Worm (Caenorhabditis elegans): ENCODE data around the gene F22E12.1.

The F22E12.1 gene

ce11 chrV:10501295-10501694 is 44.1 kb upstream of the F22E12.1 start, which contains the start of gene C35A5.3:
Gene C35A5.3, minus strand, starts transcription at chrV:10501395.
- TF ChIP-seq ets-5 (GFP tag; IDR thresholded peaks at IDR 0.05) (no peak), elt-2 (tag; optimal IDR thresholded peaks at IDR 0.05) (no peak), snu-23 (GFP tag; optimal IDR thresholded peaks at IDR 0.05) (no peak), swsn-7 (tag; optimal IDR thresholded peaks at IDR 0.05) (no peak), snpc-4 (tag; optimal IDR thresholded peaks at IDR 0.05) (no peak), C04F5.9 (tag; optimal IDR thresholded peaks at IDR 0.05) (no peak), nhr-19 (GFP tag; conservative IDR thresholded peaks at IDR 0.05) (no peak), hlh-17 (GFP tag; optimal IDR thresholded peaks at IDR 0.05; ENCODE audit: borderline replicate concordance) (no peak), lin-35 (GFP tag; optimal IDR thresholded peaks at IDR 0.05) (no peak), sptf-1 (tag; optimal IDR thresholded peaks at IDR 0.05) (no peak), rnt-1 (tag; optimal IDR thresholded peaks at IDR 0.05) (no peak), sox-4 (tag; optimal IDR thresholded peaks at IDR 0.05) (no peak), unc-30 (tag; optimal IDR thresholded peaks at IDR 0.05) (no peak)

- TF ChIP-seq sptf-1 (tag; optimal IDR thresholded peaks at IDR 0.05) (no peak), aly-2 (tag; optimal IDR thresholded peaks at IDR 0.05) (no peak), vab-15 (tag; optimal IDR thresholded peaks at IDR 0.05) (no peak), egl-13 (tag; optimal IDR thresholded peaks at IDR 0.05) (no peak), F16B12.6 (tag; optimal IDR thresholded peaks at IDR 0.05) (no peak), nhr-20 (tag; optimal IDR thresholded peaks at IDR 0.05) (no peak), ceh-88 (GFP tag; IDR thresholded peaks at IDR 0.05) (no peak), swsn-7 (tag; optimal IDR thresholded peaks at IDR 0.05) (no peak), snu-23 (GFP tag; optimal IDR thresholded peaks at IDR 0.05) (no peak), hlh-4 (tag; optimal IDR thresholded peaks at IDR 0.05) (no peak), fos-1 (tag; optimal IDR thresholded peaks at IDR 0.05) (no peak), ztf-11 (tag; optimal IDR thresholded peaks at IDR 0.05) (no peak), mab-9 (GFP tag; IDR thresholded peaks at IDR 0.05) (no peak), tlp-1 (tag; optimal IDR thresholded peaks at IDR 0.05) (no peak), unc-86 (tag; optimal IDR thresholded peaks at IDR 0.05) (no peak)
These were observed 39.6 kb upstream of the F22E12.1 start, which contains the start of gene C35A5.4 for ce11 chrV:10496733-10497132. Gene C35A5.4, plus strand, starts transcription at chrV:10497033.

DNA sequence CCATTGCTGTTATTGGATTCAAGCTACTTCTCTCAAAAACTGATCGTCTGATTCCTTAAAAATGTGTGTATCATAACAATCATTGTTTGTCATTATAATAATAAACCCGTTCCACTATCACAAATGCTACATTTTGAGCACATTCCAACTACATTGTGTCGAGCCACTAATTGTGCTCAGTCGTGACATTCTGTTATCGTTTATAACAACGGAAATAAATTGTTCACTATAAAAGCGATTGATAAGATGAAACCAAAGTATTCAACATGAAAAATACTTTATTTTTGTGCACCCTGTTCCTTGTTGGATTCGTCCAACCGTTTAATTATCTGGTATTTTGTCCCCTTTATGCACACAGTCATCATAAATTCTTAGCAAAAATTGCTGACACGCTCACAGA is 36.0 kb upstream of the F22E12.1 start, which contains the start of gene ugt-33:
TSS of gene ugt-33 (plus strand) at position 260 of the 400 bp plus-strand sequence.
- peak; percentile 57 for TF ChIP-seq elt-2 (tag; optimal IDR thresholded peaks at IDR 0.05)
- no peak for TF ChIP-seq ceh-88 (GFP tag; IDR thresholded peaks at IDR 0.05)
- TF ChIP-seq lin-35 (GFP tag; optimal IDR thresholded peaks at IDR 0.05): peak in 1 of 2 experiments; percentile 24

- TF ChIP-seq lin-15B (tag; optimal IDR thresholded peaks at IDR 0.05) (no peak), ces-1 (GFP tag; optimal IDR thresholded peaks at IDR 0.05) (no peak), nhr-77 (tag; optimal IDR thresholded peaks at IDR 0.05) (no peak), unc-130 (tag; optimal IDR thresholded peaks at IDR 0.05) (no peak), hpl-2 (GFP tag; optimal IDR thresholded peaks at IDR 0.05) (no peak)
These were observed 34.3 kb upstream of the F22E12.1 start, which contains the start of gene aqp-5 for ce11 chrV:10491443-10491842. Gene aqp-5, plus strand, starts transcription at chrV:10491743.

DNA sequence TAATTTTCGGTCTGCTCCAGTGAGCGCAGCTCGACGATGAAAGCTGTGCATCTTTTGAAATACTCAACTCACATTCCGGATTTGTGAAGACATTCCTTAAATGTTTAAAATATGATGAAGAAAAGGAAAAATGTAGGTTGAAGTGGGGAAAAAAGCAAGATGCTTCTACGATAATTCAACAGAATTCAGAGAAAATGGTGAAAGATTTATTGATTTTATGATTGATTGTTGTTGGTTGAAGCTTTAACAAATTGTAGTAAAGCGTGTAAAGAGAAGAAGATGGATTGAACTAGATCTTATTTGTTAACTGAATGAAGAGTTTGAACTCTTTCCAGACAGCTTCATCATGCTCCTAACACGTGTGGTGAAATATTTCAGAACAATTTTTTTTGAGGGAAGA is 32.9 kb upstream of the F22E12.1 start, which contains the start of gene ncx-5:
TSS of gene ncx-5 (minus strand) at position 101 of the 400 bp plus-strand sequence.
- TF ChIP-seq dsc-1 (tag; optimal IDR thresholded peaks at IDR 0.05) (no peak), nhr-12 (tag; optimal IDR thresholded peaks at IDR 0.05) (no peak), nhr-47 (tag; optimal IDR thresholded peaks at IDR 0.05) (no peak), dpl-1 (GFP tag; optimal IDR thresholded peaks at IDR 0.05) (no peak), nhr-84 (tag; optimal IDR thresholded peaks at IDR 0.05) (no peak), nhr-71 (tag; optimal IDR thresholded peaks at IDR 0.05) (no peak), lsy-2 (tag; optimal IDR thresholded peaks at IDR 0.05) (no peak), egl-13 (tag; optimal IDR thresholded peaks at IDR 0.05) (no peak), C04F5.9 (tag; optimal IDR thresholded peaks at IDR 0.05) (no peak), skn-1 (tag; optimal IDR thresholded peaks at IDR 0.05) (no peak)
